Fruit fly (Drosophila melanogaster) whole organism, embryonic: ENCODE measurements around the gene CG3517.

Experiments
- Bteb2 ChIP-seq: fragments of 200-800 bp; sonication (Bioruptor generic); optimal IDR thresholded peaks from 2 replicates; lab custom pipeline; 2016; ENCODE audit warnings: missing biosample characterization, missing genetic modification characterization
- CG12155 ChIP-seq: fragments of 200-800 bp; sonication (Bioruptor generic); optimal IDR thresholded peaks from 3 replicates; lab custom pipeline; 2016; ENCODE audit warnings: missing biosample characterization, missing genetic modification characterization
- CG1233 ChIP-seq: fragments of 200-800 bp; sonication (Bioruptor generic); optimal IDR thresholded peaks from 4 replicates; lab custom pipeline; 2018; ENCODE audit warnings: missing biosample characterization, mild to moderate bottlenecking, missing genetic modification characterization
- CG12391 ChIP-seq: fragments of 200-800 bp; sonication (Bioruptor generic); optimal IDR thresholded peaks from 3 replicates; lab custom pipeline; 2018; ENCODE audit warnings: missing biosample characterization, mild to moderate bottlenecking, missing genetic modification characterization, moderate library complexity
- CG14014 ChIP-seq: fragments of 200-800 bp; sonication (Bioruptor generic); IDR thresholded peaks from 2 replicates; pipeline ENCODE4 v1.3.6; 2022; ENCODE audit warnings: missing biosample characterization, missing genetic modification characterization
- CG17186 ChIP-seq: fragments of 200-800 bp; sonication (Bioruptor generic); optimal IDR thresholded peaks from 3 replicates; lab custom pipeline; 2017; ENCODE audit warnings: missing biosample characterization, missing genetic modification reagents, missing genetic modification characterization
- CG17829 ChIP-seq: fragments of 200-800 bp; optimal IDR thresholded peaks from 2 replicates; lab custom pipeline; 2019; ENCODE audit warnings: missing biosample characterization, mild to moderate bottlenecking, missing genetic modification characterization, moderate library complexity
- CG17912 ChIP-seq: fragments of 200-800 bp; sonication (Bioruptor generic); optimal IDR thresholded peaks from 2 replicates; lab custom pipeline; 2018; ENCODE audit warnings: missing biosample characterization, mild to moderate bottlenecking, missing genetic modification characterization
- CG2120 ChIP-seq: fragments of 200-800 bp; sonication (Bioruptor generic); optimal IDR thresholded peaks from 3 replicates; lab custom pipeline; 2016; ENCODE audit warnings: missing biosample characterization, missing genetic modification characterization
- CG31365 ChIP-seq: fragments of 200-800 bp; sonication (Bioruptor generic); optimal IDR thresholded peaks from 2 replicates; lab custom pipeline; 2018; ENCODE audit warnings: missing biosample characterization, mild to moderate bottlenecking, missing genetic modification characterization
- CG31441 ChIP-seq: fragments of 200-800 bp; sonication (Bioruptor generic); IDR thresholded peaks from 2 replicates; pipeline ENCODE4 v1.3.6; 2022; ENCODE audit warnings: missing biosample characterization, missing genetic modification characterization
- CG4404 ChIP-seq: fragments of 200-800 bp; sonication (Bioruptor generic); IDR thresholded peaks from 2 replicates; pipeline ENCODE4 v1.3.6; 2022; ENCODE audit warnings: missing biosample characterization, missing genetic modification characterization
- CG7556 ChIP-seq: fragments of 200-800 bp; sonication (Bioruptor generic); optimal IDR thresholded peaks from 2 replicates; lab custom pipeline; 2017; ENCODE audit warnings: missing biosample characterization, mild to moderate bottlenecking, missing genetic modification characterization
- CG9727 ChIP-seq: fragments of 200-800 bp; sonication (Bioruptor generic); optimal IDR thresholded peaks from 3 replicates; lab custom pipeline; 2017; ENCODE audit warnings: missing biosample characterization, mild to moderate bottlenecking, missing genetic modification characterization
- CTCF ChIP-seq: fragments of 200-800 bp; sonication (Bioruptor generic); optimal IDR thresholded peaks from 2 replicates; lab custom pipeline; 2017; ENCODE audit warnings: missing biosample characterization, mild to moderate bottlenecking, missing genetic modification characterization, moderate library complexity
- Chrac-16 ChIP-seq: fragments of 200-800 bp; sonication (Bioruptor generic); optimal IDR thresholded peaks from 3 replicates; lab custom pipeline; 2016; ENCODE audit warnings: missing biosample characterization, missing genetic modification characterization
- Drgx ChIP-seq: fragments of 200-800 bp; sonication (Bioruptor generic); IDR thresholded peaks from 2 replicates; pipeline ENCODE4 v1.3.6; 2022; ENCODE audit warnings: missing biosample characterization, missing genetic modification characterization
- GATAe ChIP-seq: fragments of 200-800 bp; sonication (Bioruptor generic); conservative IDR thresholded peaks from 2 replicates; pipeline ENCODE4 v1.3.6; 2022; ENCODE audit warnings: missing biosample characterization, missing genetic modification characterization
- HLH4C ChIP-seq: fragments of 200-800 bp; sonication (Bioruptor generic); IDR thresholded peaks from 3 replicates; pipeline ENCODE4 v1.3.6; 2022; ENCODE audit warnings: missing biosample characterization, missing genetic modification characterization; ENCODE audit not compliant: partially characterized antibody
- HmgD ChIP-seq: fragments of 200-800 bp; sonication (Bioruptor generic); optimal IDR thresholded peaks from 3 replicates; lab custom pipeline; 2016; ENCODE audit warnings: missing biosample characterization, missing genetic modification characterization
- Hr39 ChIP-seq: fragments of >200 bp; optimal IDR thresholded peaks from 2 replicates; lab custom pipeline; 2017
- Kr ChIP-seq: fragments of 200-800 bp; sonication (Bioruptor generic); optimal IDR thresholded peaks from 2 replicates; lab custom pipeline; 2017; ENCODE audit warnings: missing biosample characterization, mild to moderate bottlenecking, missing genetic modification characterization
- MBD-R2 ChIP-seq: fragments of 200-800 bp; sonication (Bioruptor generic); IDR thresholded peaks from 2 replicates; pipeline ENCODE4 v1.3.6; 2022; ENCODE audit warnings: missing biosample characterization, missing genetic modification characterization
- Max ChIP-seq: fragments of 200-800 bp; sonication (Bioruptor generic); optimal IDR thresholded peaks from 2 replicates; lab custom pipeline; 2016; ENCODE audit warnings: missing biosample characterization, mild to moderate bottlenecking, missing genetic modification characterization
- Meics ChIP-seq: fragments of 200-800 bp; sonication (Bioruptor generic); optimal IDR thresholded peaks from 2 replicates; lab custom pipeline; 2017; ENCODE audit warnings: missing biosample characterization, mild to moderate bottlenecking, missing genetic modification characterization
- Sry-δ ChIP-seq: fragments of 200-800 bp; sonication (Bioruptor generic); optimal IDR thresholded peaks from 2 replicates; lab custom pipeline; 2016; ENCODE audit warnings: missing biosample characterization, missing genetic modification characterization
- Ssrp ChIP-seq: fragments of 200-800 bp; sonication (Bioruptor generic); optimal IDR thresholded peaks from 2 replicates; lab custom pipeline; 2018; ENCODE audit warnings: missing biosample characterization, mild to moderate bottlenecking, missing genetic modification characterization, moderate library complexity
- bigmax ChIP-seq: fragments of 200-800 bp; sonication (Bioruptor generic); optimal IDR thresholded peaks from 2 replicates; lab custom pipeline; 2018; ENCODE audit warnings: missing biosample characterization, mild to moderate bottlenecking, missing genetic modification characterization
- cato ChIP-seq: fragments of 200-800 bp; sonication (Bioruptor generic); optimal IDR thresholded peaks from 2 replicates; lab custom pipeline; 2016; ENCODE audit warnings: missing biosample characterization, missing genetic modification characterization, borderline replicate concordance
- chm ChIP-seq: fragments of 200-800 bp; sonication (Bioruptor generic); IDR thresholded peaks from 2 replicates; pipeline ENCODE4 v1.3.6; 2022; ENCODE audit warnings: missing biosample characterization, missing genetic modification characterization
- ems ChIP-seq: fragments of 200-800 bp; sonication (Bioruptor generic); optimal IDR thresholded peaks from 3 replicates; lab custom pipeline; 2016; ENCODE audit warnings: missing biosample characterization, missing genetic modification characterization
- eyg ChIP-seq: fragments of 200-800 bp; sonication (Bioruptor generic); optimal IDR thresholded peaks from 3 replicates; lab custom pipeline; 2016; ENCODE audit warnings: missing biosample characterization, missing genetic modification characterization
- fd96Cb ChIP-seq: fragments of 200-800 bp; sonication (Bioruptor generic); optimal IDR thresholded peaks from 2 replicates; lab custom pipeline; 2018; ENCODE audit warnings: missing biosample characterization, mild to moderate bottlenecking, missing genetic modification characterization, moderate library complexity
- gfzf ChIP-seq: fragments of 200-800 bp; sonication (Bioruptor generic); optimal IDR thresholded peaks from 2 replicates; lab custom pipeline; 2016; ENCODE audit warnings: missing biosample characterization, mild to moderate bottlenecking, missing genetic modification characterization, moderate library complexity
- lov ChIP-seq, 2 experiments: fragments of 200-800 bp in 1 of 2; fragments of >200 bp in 1 of 2; sonication (Bioruptor generic) in 1 of 2; IDR thresholded peaks in 1 of 2; optimal IDR thresholded peaks in 1 of 2; 2 replicates in 1 of 2; 3 replicates in 1 of 2; pipeline versions ENCODE4 v1.3.6 to Lab custom; 2017 to 2022; ENCODE audit warnings: missing biosample characterization in 1 of 2, missing genetic modification characterization in 1 of 2
- nmo ChIP-seq: fragments of 200-800 bp; sonication (Bioruptor generic); optimal IDR thresholded peaks from 2 replicates; lab custom pipeline; 2018; ENCODE audit warnings: missing biosample characterization, mild to moderate bottlenecking, missing genetic modification characterization, moderate library complexity
- prd ChIP-seq, 3 experiments: fragments of >200 bp in 2 of 3; fragments of 200-800 bp in 1 of 3; sonication (Bioruptor generic) in 1 of 3; optimal IDR thresholded peaks in 2 of 3; IDR thresholded peaks in 1 of 3; 2 replicates in 2 of 3; 3 replicates in 1 of 3; pipeline versions ENCODE4 v1.3.6 to Lab custom; 2017 to 2022; ENCODE audit warnings: missing biosample characterization in 1 of 3, missing genetic modification characterization in 1 of 3
- pros ChIP-seq: fragments of 200-800 bp; sonication (Bioruptor generic); optimal IDR thresholded peaks from 3 replicates; lab custom pipeline; 2019; ENCODE audit warnings: missing biosample characterization, mild to moderate bottlenecking, missing genetic modification characterization, moderate library complexity
- row ChIP-seq: fragments of 200-800 bp; sonication (Bioruptor generic); IDR thresholded peaks from 3 replicates; pipeline ENCODE4 v1.3.6; 2022; ENCODE audit warnings: missing biosample characterization, missing genetic modification characterization
- schlank ChIP-seq: fragments of 200-800 bp; sonication (Bioruptor generic); optimal IDR thresholded peaks from 2 replicates; lab custom pipeline; 2018; ENCODE audit warnings: missing biosample characterization, mild to moderate bottlenecking, missing genetic modification characterization
- sob ChIP-seq: fragments of 200-800 bp; sonication (Bioruptor generic); IDR thresholded peaks from 2 replicates; pipeline ENCODE4 v1.3.6; 2022; ENCODE audit warnings: missing biosample characterization, missing genetic modification characterization
- sqz ChIP-seq: fragments of 200-800 bp; sonication (Bioruptor generic); optimal IDR thresholded peaks from 3 replicates; lab custom pipeline; 2018; ENCODE audit warnings: missing biosample characterization, mild to moderate bottlenecking, missing genetic modification characterization
- tll ChIP-seq, 2 experiments: fragments of 200-800 bp in 1 of 2; fragments of >200 bp in 1 of 2; sonication (Bioruptor generic) in 1 of 2; optimal IDR thresholded peaks; 2 replicates each; lab custom pipeline; 2017 to 2019; ENCODE audit warnings: missing biosample characterization in 2 of 2, missing genetic modification characterization in 2 of 2, mild to moderate bottlenecking in 1 of 2, moderate library complexity in 1 of 2
- twi ChIP-seq: fragments of 200-800 bp; optimal IDR thresholded peaks from 2 replicates; lab custom pipeline; 2019; ENCODE audit warnings: missing biosample characterization, mild to moderate bottlenecking, missing genetic modification characterization, moderate library complexity
- tx ChIP-seq: fragments of 200-800 bp; sonication (Bioruptor generic); optimal IDR thresholded peaks from 2 replicates; lab custom pipeline; 2016; ENCODE audit warnings: missing biosample characterization, missing genetic modification characterization
- unpg ChIP-seq: fragments of 200-800 bp; sonication (Bioruptor generic); optimal IDR thresholded peaks from 3 replicates; lab custom pipeline; 2018; ENCODE audit warnings: missing biosample characterization, mild to moderate bottlenecking, missing genetic modification characterization, moderate library complexity
- vvl ChIP-seq: fragments of 200-800 bp; sonication (Bioruptor generic); IDR thresholded peaks from 2 replicates; pipeline ENCODE4 v1.3.6; 2022; ENCODE audit warnings: missing biosample characterization, missing genetic modification characterization
- wdn ChIP-seq: fragments of 200-800 bp; sonication (Bioruptor generic); IDR thresholded peaks from 2 replicates; pipeline ENCODE4 v1.3.6; 2022; ENCODE audit warnings: missing biosample characterization, missing genetic modification characterization
- z ChIP-seq: fragments of 200-800 bp; sonication (Bioruptor generic); IDR thresholded peaks from 3 replicates; pipeline ENCODE4 v1.3.6; 2022; ENCODE audit warnings: missing biosample characterization, missing genetic modification characterization

CG3517 gene

DNA sequence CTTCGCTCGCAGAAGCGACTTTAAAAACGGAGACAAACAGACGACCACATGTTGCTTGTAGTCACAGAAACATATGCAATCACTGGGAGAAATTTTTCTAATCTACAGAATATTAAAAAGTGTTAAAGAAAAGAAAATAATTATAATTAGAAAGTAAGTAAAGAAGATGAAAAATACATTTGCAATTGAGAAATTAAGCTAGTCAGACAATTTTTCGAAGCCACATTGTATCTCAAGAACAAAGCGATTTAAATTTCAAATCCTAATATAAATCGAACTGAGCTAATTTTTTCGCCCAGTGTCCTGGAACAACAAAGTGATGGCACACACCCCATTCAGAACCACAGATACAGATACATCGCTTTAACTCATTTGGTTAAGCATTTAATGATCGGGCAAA is 40.3 kb upstream of the CG3517 start (continued):
- TF ChIP-seq sob (GFP tag; lab: Robert Waterston, UW): peak; percentile 38; the same call in 1 of the 2 replicates
- peak; percentile 87 for TF ChIP-seq CG31441
- TF ChIP-seq vvl (GFP tag; lab: Robert Waterston, UW): peak; percentile 84
- peak; percentile 81 for TF ChIP-seq CG12391
- TF ChIP-seq Chrac-16 (GFP tag; lab: Kevin White, UChicago): peak; percentile 54
- no peak for TF ChIP-seq Sry-δ (GFP tag; lab: Kevin White, UChicago)
- peak; percentile 76 for TF ChIP-seq row
- TF ChIP-seq CG4404: peak; percentile 66
- peak; percentile 44; the same call in 1 of the 2 replicates for TF ChIP-seq Drgx
- no peak for TF ChIP-seq HmgD
- TF ChIP-seq CTCF (GFP tag; lab: Kevin White, UChicago): peak; percentile 8
- TF ChIP-seq CG12155 (GFP tag; lab: Kevin White, UChicago): peak; percentile 12
- peak; percentile 73 for TF ChIP-seq unpg (GFP tag; lab: Kevin White, UChicago)
- peak; percentile 62 for TF ChIP-seq CG1233 (GFP tag; lab: Kevin White, UChicago)
- no peak for TF ChIP-seq ems (GFP tag; lab: Kevin White, UChicago)
- TF ChIP-seq chm (GFP tag; lab: Robert Waterston, UW): no peak
- no peak for TF ChIP-seq wdn (GFP tag; lab: Robert Waterston, UW)
- no peak for TF ChIP-seq bigmax (GFP tag; lab: Kevin White, UChicago)
- no peak for TF ChIP-seq gfzf (GFP tag; lab: Kevin White, UChicago)

- TF ChIP-seq CG9727: peak; percentile 79
- TF ChIP-seq Ssrp (tag; lab: Kevin White, UChicago): no peak
- peak; percentile 44; the same call in 1 of the 2 replicates for TF ChIP-seq CG14014 (GFP tag; lab: Robert Waterston, UW)
- TF ChIP-seq GATAe: no peak
- 0 out of 3 replicates have a peak, but pooled peaks have one; percentile 20 for TF ChIP-seq z (GFP tag; lab: Robert Waterston, UW)
- no peak for TF ChIP-seq lov (optimal IDR thresholded peaks at IDR 0.05; lab: Kevin White, UChicago)
- TF ChIP-seq lov (GFP tag; IDR thresholded peaks at IDR 0.05; lab: Robert Waterston, UW): peak; percentile 62; the same call in 1 of the 3 replicates
- TF ChIP-seq cato (GFP tag; lab: Kevin White, UChicago): no peak
- TF ChIP-seq CG17829 (tag; lab: Kevin White, UChicago): peak; percentile 29
- TF ChIP-seq Meics (GFP tag; lab: Kevin White, UChicago): peak; percentile 60
- TF ChIP-seq Max (GFP tag; lab: Kevin White, UChicago): peak; percentile 14
- no peak for TF ChIP-seq Hr39
- peak; percentile 33 for TF ChIP-seq CG2120 (GFP tag; lab: Kevin White, UChicago)
- TF ChIP-seq nmo (GFP tag; lab: Kevin White, UChicago): no peak
- no peak for TF ChIP-seq pros
- peak; percentile 55 for TF ChIP-seq CG17186 (GFP tag; lab: Kevin White, UChicago)
- TF ChIP-seq CG7556 (GFP tag; lab: Kevin White, UChicago): peak; percentile 67
- TF ChIP-seq HLH4C (GFP tag; lab: Robert Waterston, UW): no peak
- TF ChIP-seq eyg (GFP tag; lab: Kevin White, UChicago): peak; percentile 58
- peak in 1 of 2 experiments; percentile 92 for TF ChIP-seq tll (GFP tag; optimal IDR thresholded peaks at IDR 0.05; lab: Kevin White, UChicago)
- peak; percentile 59 for TF ChIP-seq twi (tag; lab: Kevin White, UChicago)
- peak; percentile 57 for TF ChIP-seq CG31365 (tag; lab: Kevin White, UChicago)
- TF ChIP-seq sqz (GFP tag; lab: Kevin White, UChicago): peak; percentile 63
- peak; percentile 77 for TF ChIP-seq Kr (GFP tag; lab: Kevin White, UChicago)
- TF ChIP-seq prd (optimal IDR thresholded peaks at IDR 0.05; lab: Kevin White, UChicago): no peak
- peak; percentile 33; the same call in 1 of the 3 replicates for TF ChIP-seq prd (GFP tag; IDR thresholded peaks at IDR 0.05; lab: Robert Waterston, UW)
- TF ChIP-seq fd96Cb: peak; percentile 38
- no peak for TF ChIP-seq tx (GFP tag; lab: Kevin White, UChicago)
- TF ChIP-seq Bteb2 (GFP tag; lab: Kevin White, UChicago): no peak
- no peak for TF ChIP-seq CG17912 (GFP tag; lab: Kevin White, UChicago)
- peak; percentile 35 for TF ChIP-seq schlank (tag; lab: Kevin White, UChicago)
- no peak for TF ChIP-seq MBD-R2 (GFP tag; lab: Robert Waterston, UW)
Observed at dm6 chr3R:19463874-19464549, 39.0 kb upstream of the CG3517 start.
